Fruit fly (Drosophila melanogaster) Kc167 (cell line): ENCODE results near the gene CG4313.

Source experiments
- Myc ChIP-seq: fragments of >200 bp; optimal IDR thresholded peaks from 2 replicates; lab custom pipeline; 2017; ENCODE audit warnings: missing external identifiers
- Sin3A ChIP-seq: fragments of >200 bp; optimal IDR thresholded peaks from 2 replicates; lab custom pipeline; 2018; ENCODE audit warnings: missing external identifiers
- h ChIP-seq: fragments of >200 bp; optimal IDR thresholded peaks from 3 replicates; lab custom pipeline; 2018; ENCODE audit warnings: missing external identifiers
- insv ChIP-seq: fragments of >200 bp; optimal IDR thresholded peaks from 3 replicates; lab custom pipeline; 2018; ENCODE audit warnings: missing external identifiers
- psq ChIP-seq: fragments of >200 bp; optimal IDR thresholded peaks from 2 replicates; lab custom pipeline; 2017; ENCODE audit warnings: missing external identifiers
- ttk ChIP-seq: sonication (Bioruptor generic); optimal IDR thresholded peaks from 2 replicates; lab custom pipeline; 2017; ENCODE audit warnings: missing external identifiers

CG4313 gene

DNA sequence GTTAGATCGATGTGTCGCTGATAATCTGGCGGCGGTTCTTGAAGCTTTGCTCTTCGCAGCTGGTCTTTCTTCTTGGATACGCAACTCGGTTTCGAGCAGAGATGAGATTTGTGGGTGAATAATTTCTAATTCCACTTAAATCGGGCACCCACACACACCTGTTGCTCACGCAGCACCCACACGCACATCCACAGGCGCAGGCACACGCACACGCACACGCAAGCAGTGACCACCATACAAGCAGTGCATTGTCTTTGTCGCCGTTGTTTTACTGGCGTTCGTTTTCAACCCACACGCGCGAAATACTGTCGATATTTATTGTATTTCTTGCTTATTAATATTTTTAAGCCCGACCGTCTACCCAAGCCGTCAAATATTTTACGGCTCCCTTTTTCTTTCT, 54.7 kb downstream of the CG4313 start:
- TF ChIP-seq psq (no peak), insv (lab: Kevin White, UChicago) (no peak), h (lab: Kevin White, UChicago) (no peak), Myc (lab: Kevin White, UChicago) (no peak), Sin3A (no peak), ttk (lab: Kevin White, UChicago) (no peak)

- no peak for TF ChIP-seq ttk (lab: Kevin White, UChicago)
- TF ChIP-seq psq = no peak
- TF ChIP-seq insv (lab: Kevin White, UChicago) = no peak
- TF ChIP-seq h (lab: Kevin White, UChicago) = no peak
- no peak for TF ChIP-seq Sin3A
- no peak for TF ChIP-seq Myc (lab: Kevin White, UChicago)
Observed at dm6 chrX:2098267-2098666, 56.6 kb downstream of the CG4313 start.

DNA sequence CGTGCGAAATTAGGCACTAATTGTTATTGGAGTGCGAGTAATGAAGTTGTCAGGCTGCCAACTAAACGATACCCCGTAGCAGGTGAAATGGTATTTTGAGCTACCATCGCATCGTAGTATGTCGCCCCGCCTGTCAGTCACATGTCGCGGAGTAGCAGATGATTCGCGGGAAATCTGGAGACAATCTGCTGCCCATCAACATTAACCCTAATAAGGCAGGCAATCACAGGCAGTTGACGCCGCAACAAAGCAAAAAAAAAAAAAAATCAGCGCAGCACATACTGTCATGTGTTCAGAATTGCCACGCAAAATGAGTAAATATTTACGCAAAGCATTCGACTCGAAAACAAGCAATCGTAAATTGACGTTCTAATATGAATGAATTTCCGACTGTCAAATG, 62.2 kb downstream of the CG4313 start:
- TF ChIP-seq Myc (lab: Kevin White, UChicago) = no peak
- TF ChIP-seq h (lab: Kevin White, UChicago) = no peak
- TF ChIP-seq Sin3A = no peak
- TF ChIP-seq ttk (lab: Kevin White, UChicago) = no peak
- no peak for TF ChIP-seq psq
- TF ChIP-seq insv (lab: Kevin White, UChicago) = no peak

DNA sequence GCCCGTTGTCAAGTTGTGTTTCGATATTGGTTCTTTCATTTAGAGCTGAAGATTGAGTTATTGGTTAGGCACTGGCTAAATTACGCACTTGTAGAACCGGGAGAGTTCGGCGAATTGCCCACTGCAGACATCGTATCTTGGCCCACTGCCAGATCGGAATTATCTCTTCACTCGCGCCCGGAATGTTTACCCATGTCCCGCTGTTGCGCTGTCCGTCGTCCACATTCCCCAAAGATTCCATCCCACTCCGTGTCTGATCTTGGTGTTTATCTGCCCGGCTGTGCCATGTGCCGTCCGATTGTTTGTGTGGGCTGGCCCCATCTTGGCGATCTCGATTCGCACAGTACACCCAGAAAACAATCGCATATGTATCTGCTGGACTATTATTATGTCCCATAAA, 62.7 kb downstream of the CG4313 start:
- TF ChIP-seq Sin3A (no peak), Myc (lab: Kevin White, UChicago) (no peak), h (lab: Kevin White, UChicago) (no peak), insv (lab: Kevin White, UChicago) (no peak), ttk (lab: Kevin White, UChicago) (no peak), psq (no peak)
